Fruit fly (Drosophila melanogaster): ENCODE results near the gene CG2150.

DNA sequence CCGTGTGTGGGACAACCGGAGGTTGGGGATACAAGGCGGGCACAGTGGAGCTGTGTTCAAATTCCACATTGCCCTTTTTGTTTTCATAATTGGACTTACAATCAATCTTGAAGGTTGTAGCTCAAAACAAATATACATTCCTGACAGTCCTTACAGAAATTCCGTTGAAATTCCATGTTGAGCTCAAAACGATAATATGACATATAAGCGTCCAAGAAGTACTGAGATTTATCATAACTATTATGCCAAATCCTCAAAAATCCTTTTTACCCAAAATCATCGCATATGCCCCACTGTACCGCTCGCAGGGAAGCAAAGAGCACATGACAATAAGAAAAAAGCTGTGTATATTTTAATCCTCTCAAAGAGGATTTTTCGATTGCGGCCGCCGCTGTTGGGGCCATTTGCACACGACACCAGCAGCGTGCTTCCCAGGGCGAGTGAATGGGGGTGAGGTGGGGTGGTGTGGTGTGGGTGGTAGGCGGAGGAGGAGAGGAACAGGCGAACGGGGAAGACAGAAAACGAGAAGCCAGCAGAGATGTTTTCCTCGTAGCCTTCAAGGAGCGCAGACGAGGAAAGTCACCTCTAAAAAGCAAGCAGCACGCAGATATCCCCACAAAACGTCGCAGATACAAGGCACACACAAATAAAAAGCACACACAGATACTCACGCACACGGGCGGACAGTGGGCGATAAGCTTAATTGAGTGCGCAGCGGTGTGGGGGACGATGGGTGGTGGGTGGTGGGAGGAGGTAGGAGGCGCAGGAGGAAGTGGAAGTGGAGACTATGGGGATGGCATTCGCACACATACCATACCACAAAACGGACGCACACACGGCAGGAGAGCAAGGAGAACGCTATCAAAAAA, 47.0 kb downstream of the CG2150 start:
- TF ChIP-seq Myc (optimal IDR thresholded peaks at IDR 0.05) (no peak), psq (optimal IDR thresholded peaks at IDR 0.05) (no peak), h (optimal IDR thresholded peaks at IDR 0.05) (no peak), insv (optimal IDR thresholded peaks at IDR 0.05) (no peak), Sin3A (optimal IDR thresholded peaks at IDR 0.05) (no peak)

Data from Kc167 (cell line).